Fruit fly (Drosophila melanogaster): ENCODE results near the gene CG10877.

Gene CG10877

dm6 chr3R:20563830-20564421 lies at the start of gene CG10877:
TSS of gene CG10877 (minus strand) at chr3R:20564067.
- TF ChIP-seq insv (optimal IDR thresholded peaks at IDR 0.05) (no peak), psq (optimal IDR thresholded peaks at IDR 0.05) (no peak), Sin3A (optimal IDR thresholded peaks at IDR 0.05) (no peak), h (optimal IDR thresholded peaks at IDR 0.05) (no peak), ttk (optimal IDR thresholded peaks at IDR 0.05) (no peak), Myc (optimal IDR thresholded peaks at IDR 0.05) (no peak)

dm6 chr3R:20608199-20608598 lies 44.3 kb upstream of the CG10877 start:
- TF ChIP-seq psq (optimal IDR thresholded peaks at IDR 0.05), result no peak
- TF ChIP-seq h (optimal IDR thresholded peaks at IDR 0.05), result no peak
- TF ChIP-seq Myc (optimal IDR thresholded peaks at IDR 0.05), result no peak

dm6 chr3R:20605562-20606155 lies 41.8 kb upstream of the CG10877 start:
- no peak for TF ChIP-seq ttk (optimal IDR thresholded peaks at IDR 0.05)
- no peak for TF ChIP-seq h (optimal IDR thresholded peaks at IDR 0.05)
- no peak for TF ChIP-seq insv (optimal IDR thresholded peaks at IDR 0.05)
- no peak for TF ChIP-seq Myc (optimal IDR thresholded peaks at IDR 0.05)
- TF ChIP-seq Sin3A (optimal IDR thresholded peaks at IDR 0.05), result no peak
- TF ChIP-seq psq (optimal IDR thresholded peaks at IDR 0.05), result no peak

dm6 chr3R:20605078-20605477 lies 41.2 kb upstream of the CG10877 start:
- TF ChIP-seq h (optimal IDR thresholded peaks at IDR 0.05) (no peak), insv (optimal IDR thresholded peaks at IDR 0.05) (no peak), psq (optimal IDR thresholded peaks at IDR 0.05) (no peak), Sin3A (optimal IDR thresholded peaks at IDR 0.05) (no peak), Myc (optimal IDR thresholded peaks at IDR 0.05) (no peak), ttk (optimal IDR thresholded peaks at IDR 0.05) (no peak)

- no peak for TF ChIP-seq ttk (optimal IDR thresholded peaks at IDR 0.05)
- no peak for TF ChIP-seq Sin3A (optimal IDR thresholded peaks at IDR 0.05)
- TF ChIP-seq h (optimal IDR thresholded peaks at IDR 0.05), result no peak
- TF ChIP-seq Myc (optimal IDR thresholded peaks at IDR 0.05), result no peak
- no peak for TF ChIP-seq psq (optimal IDR thresholded peaks at IDR 0.05)
- TF ChIP-seq insv (optimal IDR thresholded peaks at IDR 0.05), result no peak
Observed at dm6 chr3R:20604078-20604477, 40.2 kb upstream of the CG10877 start.

- no peak for TF ChIP-seq ttk (optimal IDR thresholded peaks at IDR 0.05)
- no peak for TF ChIP-seq insv (optimal IDR thresholded peaks at IDR 0.05)
- TF ChIP-seq Myc (optimal IDR thresholded peaks at IDR 0.05), result no peak
- no peak for TF ChIP-seq h (optimal IDR thresholded peaks at IDR 0.05)
- TF ChIP-seq Sin3A (optimal IDR thresholded peaks at IDR 0.05), result no peak
- no peak for TF ChIP-seq psq (optimal IDR thresholded peaks at IDR 0.05)
Observed at dm6 chr3R:20602599-20602998, 38.7 kb upstream of the CG10877 start.

dm6 chr3R:20600109-20600508 lies 36.2 kb upstream of the CG10877 start:
- no peak for TF ChIP-seq psq (optimal IDR thresholded peaks at IDR 0.05)
- TF ChIP-seq h (optimal IDR thresholded peaks at IDR 0.05), result no peak
- no peak for TF ChIP-seq Sin3A (optimal IDR thresholded peaks at IDR 0.05)
- TF ChIP-seq ttk (optimal IDR thresholded peaks at IDR 0.05), result no peak
- TF ChIP-seq insv (optimal IDR thresholded peaks at IDR 0.05), result no peak
- no peak for TF ChIP-seq Myc (optimal IDR thresholded peaks at IDR 0.05)

- TF ChIP-seq Myc (optimal IDR thresholded peaks at IDR 0.05), result no peak
- no peak for TF ChIP-seq ttk (optimal IDR thresholded peaks at IDR 0.05)
- no peak for TF ChIP-seq h (optimal IDR thresholded peaks at IDR 0.05)
- no peak for TF ChIP-seq insv (optimal IDR thresholded peaks at IDR 0.05)
- TF ChIP-seq psq (optimal IDR thresholded peaks at IDR 0.05), result no peak
- TF ChIP-seq Sin3A (optimal IDR thresholded peaks at IDR 0.05), result no peak
Observed at dm6 chr3R:20597407-20598325, 33.8 kb upstream of the CG10877 start.

- TF ChIP-seq ttk (optimal IDR thresholded peaks at IDR 0.05) (no peak), insv (optimal IDR thresholded peaks at IDR 0.05) (no peak), Myc (optimal IDR thresholded peaks at IDR 0.05) (no peak), Sin3A (optimal IDR thresholded peaks at IDR 0.05) (no peak), h (optimal IDR thresholded peaks at IDR 0.05) (no peak), psq (optimal IDR thresholded peaks at IDR 0.05) (no peak)
Observed at dm6 chr3R:20596337-20596962, 32.6 kb upstream of the CG10877 start.

dm6 chr3R:20595901-20596300 lies 32.0 kb upstream of the CG10877 start:
- TF ChIP-seq h (optimal IDR thresholded peaks at IDR 0.05) (no peak), insv (optimal IDR thresholded peaks at IDR 0.05) (no peak), psq (optimal IDR thresholded peaks at IDR 0.05) (no peak), Myc (optimal IDR thresholded peaks at IDR 0.05) (no peak), Sin3A (optimal IDR thresholded peaks at IDR 0.05) (no peak), ttk (optimal IDR thresholded peaks at IDR 0.05) (no peak)

dm6 chr3R:20595145-20595812 lies 31.4 kb upstream of the CG10877 start:
- TF ChIP-seq Sin3A (optimal IDR thresholded peaks at IDR 0.05) (no peak), ttk (optimal IDR thresholded peaks at IDR 0.05) (no peak), Myc (optimal IDR thresholded peaks at IDR 0.05) (no peak), psq (optimal IDR thresholded peaks at IDR 0.05) (no peak), insv (optimal IDR thresholded peaks at IDR 0.05) (no peak), h (optimal IDR thresholded peaks at IDR 0.05) (no peak)

Measured in Kc167 (cell line).